Fruit fly (Drosophila melanogaster) whole organism, embryonic: Measurements from ENCODE around the gene CG31538.

Experiments
- Atf3 ChIP-seq: fragments of 200-800 bp; sonication (Bioruptor generic); optimal IDR thresholded peaks from 3 replicates; lab custom pipeline; 2016; ENCODE audit warnings: missing biosample characterization, missing genetic modification characterization
- B-H1 ChIP-seq: fragments of 200-800 bp; sonication (Bioruptor generic); IDR thresholded peaks from 3 replicates; pipeline ENCODE4 v1.3.6; 2022; ENCODE audit warnings: missing biosample characterization, missing genetic modification characterization
- CG1024 ChIP-seq: fragments of 200-800 bp; sonication (Bioruptor generic); IDR thresholded peaks from 2 replicates; pipeline ENCODE4 v1.3.6; 2022; ENCODE audit warnings: missing biosample characterization, missing genetic modification characterization
- CG10267 ChIP-seq: fragments of 200-800 bp; sonication (Bioruptor generic); optimal IDR thresholded peaks from 2 replicates; lab custom pipeline; 2018; ENCODE audit warnings: missing biosample characterization, mild to moderate bottlenecking, missing genetic modification characterization, moderate library complexity
- CG12744 ChIP-seq: fragments of 200-800 bp; sonication (Bioruptor generic); optimal IDR thresholded peaks from 2 replicates; lab custom pipeline; 2016; ENCODE audit warnings: missing biosample characterization, missing genetic modification characterization
- CG13424 ChIP-seq: fragments of 200-800 bp; sonication (Bioruptor generic); optimal IDR thresholded peaks from 2 replicates; lab custom pipeline; 2019; ENCODE audit warnings: missing biosample characterization, mild to moderate bottlenecking, missing genetic modification characterization, moderate library complexity
- CG15011 ChIP-seq: fragments of 200-800 bp; sonication (Bioruptor generic); optimal IDR thresholded peaks from 3 replicates; lab custom pipeline; 2018; ENCODE audit warnings: missing biosample characterization, mild to moderate bottlenecking, missing genetic modification characterization
- CG15601 ChIP-seq: fragments of 200-800 bp; sonication (Bioruptor generic); optimal IDR thresholded peaks from 3 replicates; lab custom pipeline; 2019; ENCODE audit warnings: missing biosample characterization, mild to moderate bottlenecking, missing genetic modification characterization, moderate library complexity
- CG17361 ChIP-seq: fragments of 200-800 bp; sonication (Bioruptor generic); IDR thresholded peaks from 3 replicates; pipeline ENCODE4 v1.3.6; 2022; ENCODE audit warnings: missing biosample characterization, missing genetic modification characterization
- CG1832 ChIP-seq: fragments of 200-800 bp; sonication (Bioruptor generic); optimal IDR thresholded peaks from 2 replicates; lab custom pipeline; 2017; ENCODE audit warnings: missing biosample characterization, mild to moderate bottlenecking, missing genetic modification characterization, inconsistent platforms
- CG2678 ChIP-seq: fragments of 200-800 bp; sonication (Bioruptor generic); optimal IDR thresholded peaks from 3 replicates; lab custom pipeline; 2019; ENCODE audit warnings: missing biosample characterization, mild to moderate bottlenecking, missing genetic modification characterization, moderate library complexity
- CG2875 ChIP-seq: fragments of 200-800 bp; sonication (Bioruptor generic); optimal IDR thresholded peaks from 2 replicates; lab custom pipeline; 2017; ENCODE audit warnings: missing biosample characterization, mild to moderate bottlenecking, missing genetic modification characterization, missing genetic modification reagents
- CG3065 ChIP-seq: fragments of 200-800 bp; sonication (Bioruptor generic); optimal IDR thresholded peaks from 2 replicates; lab custom pipeline; 2016; ENCODE audit warnings: missing biosample characterization, missing genetic modification characterization
- CG31224 ChIP-seq: fragments of 200-800 bp; sonication (Bioruptor generic); IDR thresholded peaks from 2 replicates; pipeline ENCODE4 v1.3.6; 2022; ENCODE audit warnings: missing biosample characterization, missing genetic modification characterization
- CG32767 ChIP-seq: fragments of 200-800 bp; sonication (Bioruptor generic); IDR thresholded peaks from 2 replicates; pipeline ENCODE4 v1.3.6; 2022; ENCODE audit warnings: missing biosample characterization, missing genetic modification characterization
- CG3995 ChIP-seq: fragments of 200-800 bp; sonication (Bioruptor generic); optimal IDR thresholded peaks from 3 replicates; lab custom pipeline; 2016; ENCODE audit warnings: missing biosample characterization, missing genetic modification characterization
- CG42726 ChIP-seq: fragments of 200-800 bp; sonication (Bioruptor generic); IDR thresholded peaks from 2 replicates; pipeline ENCODE4 v1.3.6; 2022; ENCODE audit warnings: missing biosample characterization, missing genetic modification characterization; ENCODE audit not compliant: partially characterized antibody
- CG43689 ChIP-seq: fragments of 200-800 bp; sonication (Bioruptor generic); IDR thresholded peaks from 2 replicates; pipeline ENCODE4 v1.3.6; 2022; ENCODE audit warnings: missing biosample characterization, missing genetic modification characterization
- CG5953 ChIP-seq: fragments of 200-800 bp; sonication (Bioruptor generic); IDR thresholded peaks from 2 replicates; pipeline ENCODE4 v1.3.6; 2022; ENCODE audit warnings: missing biosample characterization, missing genetic modification characterization
- CG6175 ChIP-seq: fragments of 200-800 bp; sonication (Bioruptor generic); IDR thresholded peaks from 3 replicates; pipeline ENCODE4 v1.3.6; 2022; ENCODE audit warnings: missing biosample characterization, missing genetic modification characterization
- CG6791 ChIP-seq: fragments of 200-800 bp; sonication (Bioruptor generic); IDR thresholded peaks from 3 replicates; pipeline ENCODE4 v1.3.6; 2022; ENCODE audit warnings: missing biosample characterization, missing genetic modification characterization; ENCODE audit not compliant: partially characterized antibody
- CG9437 ChIP-seq: fragments of 200-800 bp; sonication (Bioruptor generic); optimal IDR thresholded peaks from 2 replicates; lab custom pipeline; 2018; ENCODE audit warnings: missing biosample characterization, mild to moderate bottlenecking, missing genetic modification characterization
- CG9797 ChIP-seq: fragments of 200-800 bp; sonication (Bioruptor generic); optimal IDR thresholded peaks from 3 replicates; lab custom pipeline; 2018; ENCODE audit warnings: missing biosample characterization, mild to moderate bottlenecking, missing genetic modification characterization
- CoRest ChIP-seq: fragments of 200-800 bp; sonication (Bioruptor generic); optimal IDR thresholded peaks from 3 replicates; lab custom pipeline; 2018; ENCODE audit warnings: missing biosample characterization, mild to moderate bottlenecking, missing genetic modification characterization, moderate library complexity
- Dek ChIP-seq: fragments of 200-800 bp; sonication (Bioruptor generic); optimal IDR thresholded peaks from 3 replicates; lab custom pipeline; 2019; ENCODE audit warnings: missing biosample characterization, mild to moderate bottlenecking, missing genetic modification characterization, moderate library complexity
- Dll ChIP-seq: fragments of 200-800 bp; sonication (Bioruptor generic); IDR thresholded peaks from 4 replicates; pipeline ENCODE4 v1.3.6; 2022; ENCODE audit warnings: missing biosample characterization, missing genetic modification characterization; ENCODE audit not compliant: partially characterized antibody
- Doc3 ChIP-seq: fragments of 200-800 bp; sonication (Bioruptor generic); IDR thresholded peaks from 3 replicates; pipeline ENCODE4 v1.3.6; 2022; ENCODE audit warnings: missing biosample characterization, missing genetic modification characterization; ENCODE audit not compliant: partially characterized antibody
- Fer1 ChIP-seq: fragments of 200-800 bp; sonication (Bioruptor generic); optimal IDR thresholded peaks from 2 replicates; lab custom pipeline; 2017; ENCODE audit warnings: missing biosample characterization, mild to moderate bottlenecking, missing genetic modification characterization
- Gug ChIP-seq: fragments of 200-800 bp; sonication (Bioruptor generic); IDR thresholded peaks from 4 replicates; pipeline ENCODE4 v1.3.6; 2022; ENCODE audit warnings: missing biosample characterization, missing genetic modification characterization
- H2.0 ChIP-seq: fragments of 200-800 bp; sonication (Bioruptor generic); IDR thresholded peaks from 2 replicates; pipeline ENCODE4 v1.3.6; 2022; ENCODE audit warnings: missing biosample characterization, missing genetic modification characterization
- Hr78 ChIP-seq, 2 experiments: fragments of 200-800 bp in 1 of 2; fragments of >200 bp in 1 of 2; sonication (Bioruptor generic) in 1 of 2; optimal IDR thresholded peaks; 2 replicates each; lab custom pipeline; 2017 to 2019; ENCODE audit warnings: missing biosample characterization in 2 of 2, missing genetic modification characterization in 2 of 2, mild to moderate bottlenecking in 1 of 2, moderate library complexity in 1 of 2
- Lhr ChIP-seq: fragments of 200-800 bp; sonication (Bioruptor generic); optimal IDR thresholded peaks from 3 replicates; lab custom pipeline; 2017; ENCODE audit warnings: mild to moderate bottlenecking, missing biosample characterization, missing genetic modification reagents, missing genetic modification characterization
- Myb ChIP-seq: fragments of 200-800 bp; sonication (Bioruptor generic); optimal IDR thresholded peaks from 2 replicates; lab custom pipeline; 2016; ENCODE audit warnings: missing biosample characterization, missing genetic modification characterization
- NFAT ChIP-seq: fragments of 200-800 bp; sonication (Bioruptor generic); IDR thresholded peaks from 2 replicates; pipeline ENCODE4 v1.3.6; 2022; ENCODE audit warnings: missing biosample characterization, missing genetic modification characterization
- Opbp ChIP-seq: fragments of 200-800 bp; sonication (Bioruptor generic); IDR thresholded peaks from 3 replicates; pipeline ENCODE4 v1.3.6; 2022; ENCODE audit warnings: missing biosample characterization, missing genetic modification characterization; ENCODE audit not compliant: partially characterized antibody
- Scr ChIP-seq: fragments of 200-800 bp; sonication (Bioruptor generic); IDR thresholded peaks from 2 replicates; pipeline ENCODE4 v1.3.6; 2022; ENCODE audit warnings: missing biosample characterization, missing genetic modification characterization; ENCODE audit not compliant: partially characterized antibody
- Ssrp ChIP-seq: fragments of 200-800 bp; sonication (Bioruptor generic); optimal IDR thresholded peaks from 2 replicates; lab custom pipeline; 2018; ENCODE audit warnings: missing biosample characterization, mild to moderate bottlenecking, missing genetic modification characterization, moderate library complexity
- al ChIP-seq: fragments of 200-800 bp; sonication (Bioruptor generic); IDR thresholded peaks from 2 replicates; pipeline ENCODE4 v1.3.6; 2022; ENCODE audit warnings: missing biosample characterization, missing genetic modification characterization
- cas ChIP-seq: fragments of 200-800 bp; sonication (Bioruptor generic); IDR thresholded peaks from 2 replicates; pipeline ENCODE4 v1.3.6; 2022; ENCODE audit warnings: missing biosample characterization, missing genetic modification characterization
- cg ChIP-seq: fragments of 200-800 bp; sonication (Bioruptor generic); optimal IDR thresholded peaks from 3 replicates; lab custom pipeline; 2019; ENCODE audit warnings: missing biosample characterization, mild to moderate bottlenecking, missing genetic modification characterization, moderate library complexity
- cwo ChIP-seq: fragments of 200-800 bp; sonication (Bioruptor generic); optimal IDR thresholded peaks from 3 replicates; lab custom pipeline; 2017; ENCODE audit warnings: missing biosample characterization, missing genetic modification characterization, mild to moderate bottlenecking, moderate library complexity, missing genetic modification reagents
- dmrt99B ChIP-seq: fragments of 200-800 bp; sonication (Bioruptor generic); optimal IDR thresholded peaks from 2 replicates; lab custom pipeline; 2018; ENCODE audit warnings: missing biosample characterization, mild to moderate bottlenecking, missing genetic modification characterization, moderate library complexity
- dysf ChIP-seq: fragments of 200-800 bp; sonication (Bioruptor generic); IDR thresholded peaks from 3 replicates; pipeline ENCODE4 v1.3.6; 2022; ENCODE audit warnings: missing biosample characterization, missing genetic modification characterization
- en ChIP-seq: fragments of 200-800 bp; sonication (Bioruptor generic); optimal IDR thresholded peaks from 2 replicates; lab custom pipeline; 2016; ENCODE audit warnings: missing biosample characterization, missing genetic modification characterization
- ewg ChIP-seq: fragments of 200-800 bp; sonication (Bioruptor generic); optimal IDR thresholded peaks from 3 replicates; lab custom pipeline; 2017; ENCODE audit warnings: mild to moderate bottlenecking, missing biosample characterization, missing genetic modification reagents, missing genetic modification characterization
- exex ChIP-seq: fragments of 200-800 bp; sonication (Bioruptor generic); optimal IDR thresholded peaks from 4 replicates; lab custom pipeline; 2018; ENCODE audit warnings: missing biosample characterization, mild to moderate bottlenecking, missing genetic modification characterization, moderate library complexity
- fd96Cb ChIP-seq: fragments of 200-800 bp; sonication (Bioruptor generic); optimal IDR thresholded peaks from 2 replicates; lab custom pipeline; 2018; ENCODE audit warnings: missing biosample characterization, mild to moderate bottlenecking, missing genetic modification characterization, moderate library complexity
- jing ChIP-seq: fragments of 200-800 bp; sonication (Bioruptor generic); optimal IDR thresholded peaks from 2 replicates; lab custom pipeline; 2018; ENCODE audit warnings: missing biosample characterization, mild to moderate bottlenecking, missing genetic modification characterization
- pho ChIP-seq: fragments of 200-800 bp; sonication (Bioruptor generic); optimal IDR thresholded peaks from 2 replicates; lab custom pipeline; 2016; ENCODE audit warnings: missing biosample characterization, missing genetic modification characterization
- sima ChIP-seq: fragments of 200-800 bp; sonication (Bioruptor generic); optimal IDR thresholded peaks from 2 replicates; lab custom pipeline; 2016; ENCODE audit warnings: missing biosample characterization, missing genetic modification characterization

The CG31538 gene

DNA sequence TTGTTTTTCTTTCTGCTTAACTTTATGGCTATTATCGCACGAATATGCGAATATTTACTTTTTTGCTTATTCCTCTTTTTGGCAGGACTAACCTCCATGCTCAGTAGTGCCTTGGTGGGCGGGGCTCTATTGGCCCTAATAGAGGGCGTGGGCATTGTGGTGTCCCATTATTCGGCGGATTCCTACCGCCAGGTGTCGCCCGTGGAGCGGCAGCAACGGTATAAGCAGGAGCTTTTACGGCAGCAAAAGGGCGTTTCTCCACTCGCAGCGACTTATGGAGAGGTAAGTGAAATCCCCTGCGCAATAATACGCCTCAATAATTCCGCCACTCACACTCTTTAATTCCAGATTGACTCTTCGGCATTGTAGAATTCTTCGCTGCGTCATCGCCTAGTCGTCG is 23.0 kb upstream of the CG31538 start (continued):
- no peak for TF ChIP-seq CG1832 (GFP tag; lab: Kevin White, UChicago)
- no peak for TF ChIP-seq Dek
- no peak for TF ChIP-seq al
- TF ChIP-seq exex (tag; lab: Kevin White, UChicago): no peak
- TF ChIP-seq CG12744 (GFP tag; lab: Kevin White, UChicago): no peak
- no peak for TF ChIP-seq sima (GFP tag; lab: Kevin White, UChicago)
- no peak for TF ChIP-seq Doc3
- TF ChIP-seq CG5953: no peak
- TF ChIP-seq Opbp (GFP tag; lab: Robert Waterston, UW): no peak
- TF ChIP-seq Fer1: peak; percentile 68
- peak; percentile 32 for TF ChIP-seq dmrt99B
- TF ChIP-seq CG31224 (GFP tag; lab: Robert Waterston, UW): no peak
- no peak for TF ChIP-seq Myb (GFP tag; lab: Kevin White, UChicago)
- no peak for TF ChIP-seq CG6175
- no peak for TF ChIP-seq CG32767
- TF ChIP-seq CG1024 (GFP tag; lab: Robert Waterston, UW): 0 out of 2 replicates have a peak, but pooled peaks have one; percentile 31
- no peak for TF ChIP-seq Ssrp (tag; lab: Kevin White, UChicago)
- peak; percentile 91 for TF ChIP-seq CG3065
- no peak for TF ChIP-seq CG3995 (GFP tag; lab: Kevin White, UChicago)
- TF ChIP-seq CG2875 (GFP tag; lab: Kevin White, UChicago): no peak
- TF ChIP-seq fd96Cb: no peak
- no peak for TF ChIP-seq Hr78 (GFP tag; optimal IDR thresholded peaks at IDR 0.05; lab: Kevin White, UChicago)
- TF ChIP-seq H2.0 (GFP tag; lab: Robert Waterston, UW): 0 out of 2 replicates have a peak, but pooled peaks have one; percentile 21
- no peak for TF ChIP-seq CG9797
- TF ChIP-seq Lhr: no peak
- TF ChIP-seq B-H1: no peak
- no peak for TF ChIP-seq cwo (GFP tag; lab: Kevin White, UChicago)
- no peak for TF ChIP-seq CG43689 (GFP tag; lab: Robert Waterston, UW)
- TF ChIP-seq CG10267 (tag; lab: Kevin White, UChicago): no peak
- TF ChIP-seq pho: no peak
- no peak for TF ChIP-seq jing
- no peak for TF ChIP-seq CG6791 (GFP tag; lab: Robert Waterston, UW)
- no peak for TF ChIP-seq CoRest (tag; lab: Kevin White, UChicago)
- TF ChIP-seq cg (GFP tag; lab: Kevin White, UChicago): no peak
- TF ChIP-seq ewg (GFP tag; lab: Kevin White, UChicago): peak; percentile 23
- TF ChIP-seq Scr (GFP tag; lab: Robert Waterston, UW): no peak
- no peak for TF ChIP-seq CG15601 (tag; lab: Kevin White, UChicago)
- TF ChIP-seq CG13424 (tag; lab: Kevin White, UChicago): peak; percentile 19
- TF ChIP-seq dysf (GFP tag; lab: Robert Waterston, UW): peak; percentile 49; the same call in 1 of the 3 replicates
- peak; percentile 54; the same call in 1 of the 2 replicates for TF ChIP-seq CG42726 (GFP tag; lab: Robert Waterston, UW)
- TF ChIP-seq Atf3 (GFP tag; lab: Kevin White, UChicago): no peak
- TF ChIP-seq cas: no peak
- no peak for TF ChIP-seq Dll (GFP tag; lab: Robert Waterston, UW)
- TF ChIP-seq NFAT (GFP tag; lab: Robert Waterston, UW): peak; percentile 35; the same call in 1 of the 2 replicates
- peak; percentile 13; the same call in 1 of the 4 replicates for TF ChIP-seq Gug (GFP tag; lab: Robert Waterston, UW)
- peak; percentile 13 for TF ChIP-seq CG2678 (tag; lab: Kevin White, UChicago)
- no peak for TF ChIP-seq CG15011
- TF ChIP-seq CG17361 (GFP tag; lab: Robert Waterston, UW): 0 out of 3 replicates have a peak, but pooled peaks have one; percentile 17
- no peak for TF ChIP-seq CG9437 (GFP tag; lab: Kevin White, UChicago)
- TF ChIP-seq en: no peak
